Worm (Caenorhabditis elegans): ENCODE results near the gene clec-67.

ce11 chrIV:3912598-3912997 lies 9.4 kb upstream of the clec-67 start, which contains the start of gene F56D6.20:
- no peak for TF ChIP-seq ref-1 (GFP tag; conservative IDR thresholded peaks at IDR 0.05)
- TF ChIP-seq klf-2 (GFP tag; conservative IDR thresholded peaks at IDR 0.05) = no peak
- no peak for TF ChIP-seq tab-1 (GFP tag; IDR thresholded peaks at IDR 0.05)
- no peak for TF ChIP-seq ztf-23 (GFP tag; IDR thresholded peaks at IDR 0.05)
- TF ChIP-seq flt-1 (GFP tag; IDR thresholded peaks at IDR 0.05) = no peak
- no peak for TF ChIP-seq T22C8.4 (GFP tag; IDR thresholded peaks at IDR 0.05)
- no peak for TF ChIP-seq cog-1 (tag; optimal IDR thresholded peaks at IDR 0.05)
- no peak for TF ChIP-seq ztf-29 (GFP tag; IDR thresholded peaks at IDR 0.05)
- TF ChIP-seq med-1 (GFP tag; optimal IDR thresholded peaks at IDR 0.05; ENCODE audit: insufficient read depth) = no peak
